Fruit fly (Drosophila melanogaster) whole organism, wandering third instar larva: ENCODE measurements around the gene Cog2.
A peak's percentile ranks its signal among the peaks of the same experiment; 100 is the strongest.

Experiments
- Abd-B ChIP-seq: fragments of >200 bp; optimal IDR thresholded peaks from 2 replicates; lab custom pipeline; 2017; ENCODE audit warnings: missing biosample characterization, missing genetic modification characterization
- CG32264 ChIP-seq: fragments of 200-800 bp; sonication (Bioruptor generic); optimal IDR thresholded peaks from 2 replicates; lab custom pipeline; 2016; ENCODE audit warnings: missing biosample characterization, missing genetic modification characterization
- CG9705 ChIP-seq: fragments of 200-800 bp; sonication (Bioruptor generic); optimal IDR thresholded peaks from 2 replicates; lab custom pipeline; 2018; ENCODE audit warnings: missing biosample characterization, mild to moderate bottlenecking, missing genetic modification characterization
- CrebA ChIP-seq: fragments of 200-800 bp; sonication (Bioruptor generic); optimal IDR thresholded peaks from 2 replicates; lab custom pipeline; 2016; ENCODE audit warnings: missing biosample characterization, mild to moderate bottlenecking, missing genetic modification characterization, borderline replicate concordance
- Dfd ChIP-seq: fragments of >200 bp; optimal IDR thresholded peaks from 2 replicates; lab custom pipeline; 2017; ENCODE audit warnings: missing biosample characterization, missing genetic modification characterization
- Dif ChIP-seq: fragments of 200-275, 200-300 bp; sonication (Bioruptor generic); optimal IDR thresholded peaks from 2 replicates; lab custom pipeline; 2018; ENCODE audit warnings: missing biosample characterization, missing genetic modification characterization; ENCODE audit not compliant: partially characterized antibody
- GATAd ChIP-seq: sonication (Bioruptor generic); optimal IDR thresholded peaks from 2 replicates; lab custom pipeline; 2016; ENCODE audit warnings: missing biosample characterization, missing genetic modification characterization
- HLH106 ChIP-seq: fragments of 200-800 bp; optimal IDR thresholded peaks from 3 replicates; lab custom pipeline; 2019; ENCODE audit warnings: missing biosample characterization, mild to moderate bottlenecking, missing genetic modification characterization, moderate library complexity
- Hnf4 ChIP-seq: fragments of 200-800 bp; sonication (Bioruptor generic); optimal IDR thresholded peaks from 2 replicates; lab custom pipeline; 2016; ENCODE audit warnings: missing biosample characterization, mild to moderate bottlenecking, missing genetic modification characterization
- Hr78 ChIP-seq: fragments of >200 bp; optimal IDR thresholded peaks from 2 replicates; lab custom pipeline; 2017; ENCODE audit warnings: missing biosample characterization, missing genetic modification characterization
- Hr83 ChIP-seq: fragments of 200-300 bp; sonication (Bioruptor generic); optimal IDR thresholded peaks from 2 replicates; lab custom pipeline; 2016; ENCODE audit warnings: missing biosample characterization, mild to moderate bottlenecking, missing genetic modification characterization, moderate library complexity; ENCODE audit not compliant: poor library complexity, severe bottlenecking
- Jra ChIP-seq: sonication (Bioruptor generic); optimal IDR thresholded peaks from 2 replicates; lab custom pipeline; 2016; ENCODE audit warnings: missing biosample characterization, missing genetic modification characterization
- Mio ChIP-seq: sonication (Bioruptor generic); optimal IDR thresholded peaks from 2 replicates; lab custom pipeline; 2016; ENCODE audit warnings: missing biosample characterization, missing genetic modification characterization
- Myc ChIP-seq: fragments of >200 bp; optimal IDR thresholded peaks from 2 replicates; lab custom pipeline; 2017
- N ChIP-seq: fragments of >200 bp; optimal IDR thresholded peaks from 2 replicates; lab custom pipeline; 2018; ENCODE audit warnings: missing biosample characterization, missing external identifiers, missing genetic modification characterization
- OdsH ChIP-seq: fragments of 200-800 bp; sonication (Bioruptor generic); optimal IDR thresholded peaks from 2 replicates; lab custom pipeline; 2016; ENCODE audit warnings: missing biosample characterization, mild to moderate bottlenecking, missing genetic modification characterization
- Rel ChIP-seq, 2 experiments: fragments of 200-800 bp; sonication (Bioruptor generic) in 1 of 2; optimal IDR thresholded peaks; 2 replicates in 1 of 2; 3 replicates in 1 of 2; lab custom pipeline; 2016 to 2019; ENCODE audit warnings: mild to moderate bottlenecking in 2 of 2, missing biosample characterization in 2 of 2, missing genetic modification characterization in 2 of 2, moderate library complexity in 1 of 2
- Sp1 ChIP-seq: fragments of 200-800 bp; sonication (Bioruptor generic); optimal IDR thresholded peaks from 3 replicates; lab custom pipeline; 2019; ENCODE audit warnings: missing biosample characterization, mild to moderate bottlenecking, missing genetic modification characterization, moderate library complexity
- Vsx2 ChIP-seq: fragments of 200-300, 225-300 bp; sonication (Bioruptor generic); optimal IDR thresholded peaks from 2 replicates; lab custom pipeline; 2018; ENCODE audit warnings: missing biosample characterization, missing genetic modification characterization; ENCODE audit not compliant: partially characterized antibody
- br ChIP-seq: fragments of 200-800 bp; sonication (Bioruptor generic); optimal IDR thresholded peaks from 2 replicates; lab custom pipeline; 2016; ENCODE audit warnings: missing biosample characterization, missing genetic modification characterization
- brk ChIP-seq: fragments of 200-800 bp; sonication (Bioruptor generic); optimal IDR thresholded peaks from 2 replicates; lab custom pipeline; 2016; ENCODE audit warnings: missing biosample characterization, mild to moderate bottlenecking, missing genetic modification characterization
- dl ChIP-seq, 2 experiments: fragments of 175-275, 200-275 bp in 1 of 2; fragments of 200-275 bp in 1 of 2; sonication (Bioruptor generic); optimal IDR thresholded peaks; lab custom pipeline; 2018; ENCODE audit warnings: mild to moderate bottlenecking in 2 of 2, missing biosample characterization in 2 of 2, missing genetic modification characterization in 2 of 2, moderate library complexity in 2 of 2; ENCODE audit not compliant: partially characterized antibody in 2 of 2, insufficient read depth in 1 of 2
- dmrt93B ChIP-seq: fragments of 200-800 bp; sonication (Bioruptor generic); optimal IDR thresholded peaks from 2 replicates; lab custom pipeline; 2018; ENCODE audit warnings: missing biosample characterization, mild to moderate bottlenecking, missing genetic modification characterization
- dsf ChIP-seq: sonication (Bioruptor generic); optimal IDR thresholded peaks from 2 replicates; lab custom pipeline; 2016; ENCODE audit warnings: missing biosample characterization, missing genetic modification characterization, borderline replicate concordance
- ey ChIP-seq: fragments of 200-800 bp; sonication (Bioruptor generic); optimal IDR thresholded peaks from 2 replicates; lab custom pipeline; 2016; ENCODE audit warnings: missing biosample characterization, missing genetic modification characterization
- foxo ChIP-seq, 2 experiments: fragments of 200-800 bp; sonication (Bioruptor generic); optimal IDR thresholded peaks; 2 replicates in 1 of 2; 3 replicates in 1 of 2; lab custom pipeline; 2016 to 2017; ENCODE audit warnings: missing biosample characterization in 2 of 2, missing genetic modification characterization in 2 of 2
- fru ChIP-seq: fragments of 200-800 bp; sonication (Bioruptor generic); optimal IDR thresholded peaks from 3 replicates; lab custom pipeline; 2016; ENCODE audit warnings: missing biosample characterization, mild to moderate bottlenecking, missing genetic modification characterization
- h ChIP-seq: fragments of 200-800 bp; sonication (Bioruptor generic); optimal IDR thresholded peaks from 3 replicates; lab custom pipeline; 2016; ENCODE audit warnings: missing biosample characterization, mild to moderate bottlenecking, missing genetic modification characterization
- jim ChIP-seq: fragments of 175-275, 200-325 bp; sonication (Bioruptor generic); optimal IDR thresholded peaks from 2 replicates; lab custom pipeline; 2016; ENCODE audit warnings: missing biosample characterization, mild to moderate bottlenecking, missing genetic modification characterization
- lola ChIP-seq: fragments of >200 bp; optimal IDR thresholded peaks from 2 replicates; lab custom pipeline; 2017; ENCODE audit warnings: missing biosample characterization, missing genetic modification characterization
- pan ChIP-seq: fragments of >200 bp; optimal IDR thresholded peaks from 2 replicates; lab custom pipeline; 2017
- psq ChIP-seq: fragments of 200-800 bp; sonication (Bioruptor generic); optimal IDR thresholded peaks from 3 replicates; lab custom pipeline; 2017; ENCODE audit warnings: missing biosample characterization, mild to moderate bottlenecking, missing genetic modification characterization, moderate library complexity
- rgr ChIP-seq: fragments of 200-800 bp; sonication (Bioruptor generic); optimal IDR thresholded peaks from 3 replicates; lab custom pipeline; 2016; ENCODE audit warnings: missing biosample characterization, mild to moderate bottlenecking, missing genetic modification characterization
- sage ChIP-seq: fragments of 200-800 bp; sonication (Bioruptor generic); optimal IDR thresholded peaks from 2 replicates; lab custom pipeline; 2016; ENCODE audit warnings: missing biosample characterization, mild to moderate bottlenecking, missing genetic modification characterization
- sv ChIP-seq: fragments of 200-800 bp; sonication (Bioruptor generic); optimal IDR thresholded peaks from 3 replicates; lab custom pipeline; 2016; ENCODE audit warnings: missing biosample characterization, missing genetic modification characterization
- tai ChIP-seq: sonication (Bioruptor generic); optimal IDR thresholded peaks from 2 replicates; lab custom pipeline; 2016; ENCODE audit warnings: missing biosample characterization, missing genetic modification characterization
- usp ChIP-seq: fragments of >200 bp; optimal IDR thresholded peaks from 2 replicates; lab custom pipeline; 2017; ENCODE audit warnings: missing biosample characterization, missing genetic modification characterization
- woc ChIP-seq: sonication (Bioruptor generic); optimal IDR thresholded peaks from 2 replicates; lab custom pipeline; 2016; ENCODE audit warnings: missing biosample characterization, mild to moderate bottlenecking, missing genetic modification characterization

Gene Cog2

DNA sequence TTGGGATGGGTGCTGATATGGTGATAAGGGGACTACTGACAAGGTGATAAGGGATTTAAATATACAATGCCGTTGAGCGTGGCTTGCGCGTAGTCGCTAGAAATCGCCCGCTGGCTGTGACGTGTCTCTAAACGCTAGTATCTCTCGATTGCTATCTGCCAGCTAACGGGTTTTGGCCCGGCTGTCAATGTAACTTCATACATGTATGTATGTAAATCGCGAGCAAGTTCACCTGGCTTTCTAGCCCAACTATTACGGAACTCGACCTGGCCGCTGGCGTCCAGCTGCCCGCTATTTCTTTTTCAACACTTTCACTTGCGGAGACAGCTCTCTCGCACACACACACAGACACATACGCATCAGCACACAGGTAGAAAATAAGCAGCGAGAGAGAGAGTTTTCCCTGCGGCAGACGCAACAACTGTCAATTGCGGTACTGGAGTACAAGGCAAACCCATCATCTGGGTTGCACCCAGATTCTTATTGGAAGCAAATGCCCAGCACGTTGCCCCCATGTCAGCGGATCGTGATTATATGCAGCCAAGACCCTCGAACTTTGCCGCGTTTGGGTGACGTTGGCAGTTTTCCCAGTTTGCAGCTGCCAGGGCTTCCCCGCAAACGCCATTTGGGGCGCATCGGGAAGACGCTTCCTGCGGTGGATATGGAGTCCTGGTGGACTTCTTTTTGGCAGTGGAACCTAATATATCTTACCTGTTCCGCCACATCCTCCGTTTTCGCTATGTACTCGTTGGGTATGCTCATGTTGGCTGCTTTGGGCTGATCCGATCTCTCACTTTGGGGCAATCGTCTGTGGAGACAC, 16.0 kb downstream of the Cog2 start:
- TF ChIP-seq Rel (GFP tag; optimal IDR thresholded peaks at IDR 0.05; lab: Kevin White, UChicago) (no peak), Rel (tag; optimal IDR thresholded peaks at IDR 0.05; lab: Kevin White, UChicago) (peak; percentile 67), brk (GFP tag; lab: Kevin White, UChicago) (no peak), Myc (lab: Kevin White, UChicago) (no peak)

DNA sequence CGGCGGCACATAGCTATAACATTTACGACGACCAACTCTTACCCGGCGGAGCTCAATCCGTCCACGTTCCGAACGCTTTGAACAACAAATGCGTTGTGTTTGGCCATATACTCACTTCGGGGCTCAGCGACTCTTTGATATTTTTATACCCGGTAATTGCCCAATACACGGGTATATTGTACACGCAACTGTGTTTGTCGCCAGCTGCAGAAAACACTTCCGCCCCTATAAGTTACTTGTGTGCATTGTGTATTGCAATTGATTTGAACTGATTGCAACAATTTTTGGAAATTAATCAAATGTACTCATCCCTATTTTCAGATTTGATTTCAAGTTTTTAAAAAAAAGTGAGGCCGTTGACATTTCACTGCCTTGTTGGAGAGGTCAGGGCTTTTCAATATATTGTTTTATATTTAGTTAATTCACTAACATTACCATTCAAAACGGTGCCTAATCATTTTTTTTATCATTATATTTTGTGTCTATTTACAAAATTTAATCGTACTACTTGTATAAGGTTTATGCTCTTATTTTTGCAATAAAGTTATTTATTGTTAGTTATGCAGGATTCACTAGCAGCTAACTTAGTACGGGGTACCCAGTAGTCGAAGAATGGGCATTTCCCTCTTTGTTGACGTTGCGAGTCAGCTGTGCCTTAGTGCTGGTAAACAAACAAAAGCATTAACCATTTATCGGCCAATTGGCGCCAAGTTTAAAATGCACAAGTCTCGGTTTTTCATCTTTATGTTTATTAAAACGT, 18.4 kb downstream of the Cog2 start, which contains the start of gene Nagk:
Gene Nagk (minus strand): TSS at position 331 of the 760 bp plus-strand sequence.
- TF ChIP-seq woc (GFP tag; lab: Kevin White, UChicago) (peak; percentile 89), foxo (GFP tag; optimal IDR thresholded peaks at IDR 0.05; lab: Kevin White, UChicago) (peak in 1 of 2 experiments; percentile 76), Hr78 (GFP tag; lab: Kevin White, UChicago) (no peak), Abd-B (GFP tag; lab: Kevin White, UChicago) (no peak), usp (GFP tag; lab: Kevin White, UChicago) (no peak), OdsH (GFP tag; lab: Kevin White, UChicago) (peak; percentile 68), jim (no peak), CG9705 (GFP tag; lab: Kevin White, UChicago) (peak; percentile 34), pan (lab: Kevin White, UChicago) (peak; percentile 86), lola (GFP tag; lab: Kevin White, UChicago) (no peak), Dif (peak; percentile 37), Myc (lab: Kevin White, UChicago) (no peak), Vsx2 (GFP tag; lab: Kevin White, UChicago) (no peak), fru (GFP tag; lab: Kevin White, UChicago) (peak; percentile 73), CG32264 (GFP tag; lab: Kevin White, UChicago) (peak; percentile 34), psq (peak; percentile 51), Hnf4 (GFP tag; lab: Kevin White, UChicago) (no peak), CrebA (no peak), br (peak; percentile 49), ey (GFP tag; lab: Kevin White, UChicago) (peak; percentile 71), tai (no peak), N (GFP tag; lab: Kevin White, UChicago) (no peak), dsf (GFP tag; lab: Kevin White, UChicago) (no peak), rgr (GFP tag; lab: Kevin White, UChicago) (peak; percentile 63), Hr83 (GFP tag; lab: Kevin White, UChicago) (peak; percentile 82), dl (GFP tag; optimal IDR thresholded peaks at IDR 0.05; lab: Kevin White, UChicago; ENCODE audit: insufficient read depth in 1 of 2, partially characterized antibody in 2 of 2) (no peak), brk (GFP tag; lab: Kevin White, UChicago) (no peak), HLH106 (tag; lab: Kevin White, UChicago) (peak; percentile 56), Jra (GFP tag; lab: Kevin White, UChicago) (peak; percentile 57), sage (GFP tag; lab: Kevin White, UChicago) (no peak), Dfd (no peak), h (peak; percentile 70), Sp1 (GFP tag; lab: Kevin White, UChicago) (peak; percentile 68), dmrt93B (GFP tag; lab: Kevin White, UChicago) (no peak), sv (GFP tag; lab: Kevin White, UChicago) (peak; percentile 65), Rel (GFP tag; optimal IDR thresholded peaks at IDR 0.05; lab: Kevin White, UChicago) (no peak), Rel (tag; optimal IDR thresholded peaks at IDR 0.05; lab: Kevin White, UChicago) (peak; percentile 93), GATAd (GFP tag; lab: Kevin White, UChicago) (no peak), Mio (GFP tag; lab: Kevin White, UChicago) (no peak)
- TF ChIP-seq, all 38 proteins: peak for 19
